Fruit fly (Drosophila melanogaster): ENCODE results near the gene Taf10b.

The Taf10b gene

dm6 chr2L:2744852-2745251, 22.8 kb downstream of the Taf10b start, which contains the start of the genes CG9961 and Cwc25 (continued):
- no peak for TF ChIP-seq CG11093 (GFP tag; IDR thresholded peaks at IDR 0.05)
- TF ChIP-seq CG2712 (tag; optimal IDR thresholded peaks at IDR 0.05), result no peak
- TF ChIP-seq sens (GFP tag), result peak; percentile 84
- TF ChIP-seq NC2α (GFP tag; optimal IDR thresholded peaks at IDR 0.05), result no peak
- no peak for TF ChIP-seq btn (GFP tag; optimal IDR thresholded peaks at IDR 0.05)
- no peak for TF ChIP-seq CG16863 (GFP tag; optimal IDR thresholded peaks at IDR 0.05)
- no peak for TF ChIP-seq Max (GFP tag; optimal IDR thresholded peaks at IDR 0.05)
- TF ChIP-seq chn (GFP tag; optimal IDR thresholded peaks at IDR 0.05), result no peak
- peak; percentile 12 for TF ChIP-seq CG2116 (GFP tag; optimal IDR thresholded peaks at IDR 0.05)
- no peak for TF ChIP-seq Jarid2 (GFP tag; optimal IDR thresholded peaks at IDR 0.05)
- no peak for TF ChIP-seq CG8765 (GFP tag; IDR thresholded peaks at IDR 0.05)
- TF ChIP-seq Rx (GFP tag; IDR thresholded peaks at IDR 0.05), result no peak
- no peak for TF ChIP-seq lola (GFP tag; optimal IDR thresholded peaks at IDR 0.05)
- TF ChIP-seq CG10267 (tag; optimal IDR thresholded peaks at IDR 0.05), result peak; percentile 31
- peak; percentile 34 for TF ChIP-seq stwl (tag; optimal IDR thresholded peaks at IDR 0.05)
- no peak for TF ChIP-seq ab (GFP tag; optimal IDR thresholded peaks at IDR 0.05)
- no peak for TF ChIP-seq CG4360 (GFP tag; IDR thresholded peaks at IDR 0.05)
- no peak for TF ChIP-seq Ada2b (GFP tag; IDR thresholded peaks at IDR 0.05)
- TF ChIP-seq cato (GFP tag; optimal IDR thresholded peaks at IDR 0.05; ENCODE audit: borderline replicate concordance), result no peak
- no peak for TF ChIP-seq Mes4 (GFP tag; optimal IDR thresholded peaks at IDR 0.05)
- TF ChIP-seq CG12391 (tag; optimal IDR thresholded peaks at IDR 0.05), result no peak
- TF ChIP-seq crc (GFP tag; optimal IDR thresholded peaks at IDR 0.05), result no peak
- TF ChIP-seq Mrtf (GFP tag; IDR thresholded peaks at IDR 0.05), result no peak
- no peak for TF ChIP-seq exex (tag; optimal IDR thresholded peaks at IDR 0.05)
- TF ChIP-seq wor (GFP tag; IDR thresholded peaks at IDR 0.05), result no peak
- TF ChIP-seq MESR4 (GFP tag; optimal IDR thresholded peaks at IDR 0.05), result peak; percentile 28
- TF ChIP-seq Deaf1 (tag; optimal IDR thresholded peaks at IDR 0.05), result no peak
- no peak for TF ChIP-seq ato (GFP tag; IDR thresholded peaks at IDR 0.05; ENCODE audit: partially characterized antibody)
- TF ChIP-seq Drgx (GFP tag; IDR thresholded peaks at IDR 0.05), result no peak
- no peak for TF ChIP-seq Camta (GFP tag; optimal IDR thresholded peaks at IDR 0.05)
- TF ChIP-seq CG32772 (GFP tag; IDR thresholded peaks at IDR 0.05), result no peak
- peak; percentile 9 for TF ChIP-seq CG17829 (tag; optimal IDR thresholded peaks at IDR 0.05)
- no peak for TF ChIP-seq Sry-δ (GFP tag; optimal IDR thresholded peaks at IDR 0.05)
- TF ChIP-seq Bgb (GFP tag; IDR thresholded peaks at IDR 0.05; ENCODE audit: partially characterized antibody), result no peak
- no peak for TF ChIP-seq CG2199 (GFP tag; IDR thresholded peaks at IDR 0.05)
- TF ChIP-seq dati (GFP tag; IDR thresholded peaks at IDR 0.05), result no peak
- no peak for TF ChIP-seq CG5180 (GFP tag; optimal IDR thresholded peaks at IDR 0.05)
- no peak for TF ChIP-seq CG10543 (GFP tag; optimal IDR thresholded peaks at IDR 0.05)
- TF ChIP-seq Doc2 (GFP tag; IDR thresholded peaks at IDR 0.05), result no peak
- no peak for TF ChIP-seq gfzf (GFP tag; optimal IDR thresholded peaks at IDR 0.05)
- no peak for TF ChIP-seq CG3281 (GFP tag; optimal IDR thresholded peaks at IDR 0.05)
- TF ChIP-seq CG6272 (GFP tag; IDR thresholded peaks at IDR 0.05), result no peak
- no peak for TF ChIP-seq CG5953 (GFP tag; IDR thresholded peaks at IDR 0.05)
- TF ChIP-seq kay (GFP tag; optimal IDR thresholded peaks at IDR 0.05), result no peak
- no peak for TF ChIP-seq caup (GFP tag; optimal IDR thresholded peaks at IDR 0.05; ENCODE audit: severe bottlenecking)
- peak; percentile 16 for TF ChIP-seq YL-1 (GFP tag; optimal IDR thresholded peaks at IDR 0.05)
- no peak for TF ChIP-seq ewg (GFP tag; optimal IDR thresholded peaks at IDR 0.05)
- TF ChIP-seq Abd-B (GFP tag; optimal IDR thresholded peaks at IDR 0.05), result no peak
- TF ChIP-seq CG14710 (tag; optimal IDR thresholded peaks at IDR 0.05), result peak; percentile 53
- no peak for TF ChIP-seq ems (GFP tag; optimal IDR thresholded peaks at IDR 0.05)
- TF ChIP-seq bsh (GFP tag; optimal IDR thresholded peaks at IDR 0.05), result no peak
- TF ChIP-seq p53 (GFP tag; optimal IDR thresholded peaks at IDR 0.05), result no peak

Measured in whole organism, embryonic.